Fruit fly (Drosophila melanogaster) Kc167 (cell line): Measurements from ENCODE around the gene Hpd.

Source experiments
- Myc ChIP-seq: fragments of >200 bp; optimal IDR thresholded peaks from 2 replicates; lab custom pipeline; 2017; ENCODE audit warnings: missing external identifiers
- Sin3A ChIP-seq: fragments of >200 bp; optimal IDR thresholded peaks from 2 replicates; lab custom pipeline; 2018; ENCODE audit warnings: missing external identifiers
- h ChIP-seq: fragments of >200 bp; optimal IDR thresholded peaks from 3 replicates; lab custom pipeline; 2018; ENCODE audit warnings: missing external identifiers
- insv ChIP-seq: fragments of >200 bp; optimal IDR thresholded peaks from 3 replicates; lab custom pipeline; 2018; ENCODE audit warnings: missing external identifiers
- psq ChIP-seq: fragments of >200 bp; optimal IDR thresholded peaks from 2 replicates; lab custom pipeline; 2017; ENCODE audit warnings: missing external identifiers
- ttk ChIP-seq: sonication (Bioruptor generic); optimal IDR thresholded peaks from 2 replicates; lab custom pipeline; 2017; ENCODE audit warnings: missing external identifiers

The Hpd gene

DNA sequence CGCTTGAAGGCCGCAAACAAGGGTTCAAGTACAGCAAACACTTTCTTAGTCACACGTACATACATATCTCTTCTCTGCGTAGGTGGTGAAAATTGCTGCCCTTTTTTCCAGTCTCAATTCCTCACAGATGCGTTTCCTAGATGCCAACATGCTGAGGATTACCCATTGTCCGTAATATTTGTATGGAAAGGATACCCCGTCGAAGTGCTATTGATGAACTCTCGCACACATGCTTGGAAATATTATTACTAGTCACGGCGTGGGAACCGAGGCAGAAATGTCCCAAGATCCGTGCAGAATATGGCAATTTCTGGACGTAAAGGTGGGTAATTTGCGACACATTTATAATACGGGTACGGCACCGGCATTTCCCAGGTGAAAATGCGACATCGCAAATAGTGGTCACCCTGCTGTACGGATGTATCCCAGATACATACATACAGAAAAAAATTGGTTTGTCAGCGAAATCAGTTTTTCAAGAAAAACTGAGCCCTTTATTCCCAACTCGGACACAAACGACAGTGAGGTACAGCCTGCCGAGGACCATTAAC is 34.3 kb downstream of the Hpd start:
- TF ChIP-seq insv, result no peak
- TF ChIP-seq Sin3A (lab: Kevin White, UChicago), result no peak
- TF ChIP-seq h (lab: Kevin White, UChicago), result no peak
- TF ChIP-seq ttk (lab: Kevin White, UChicago), result no peak
- no peak for TF ChIP-seq psq (lab: Kevin White, UChicago)
- TF ChIP-seq Myc (lab: Kevin White, UChicago), result no peak

DNA sequence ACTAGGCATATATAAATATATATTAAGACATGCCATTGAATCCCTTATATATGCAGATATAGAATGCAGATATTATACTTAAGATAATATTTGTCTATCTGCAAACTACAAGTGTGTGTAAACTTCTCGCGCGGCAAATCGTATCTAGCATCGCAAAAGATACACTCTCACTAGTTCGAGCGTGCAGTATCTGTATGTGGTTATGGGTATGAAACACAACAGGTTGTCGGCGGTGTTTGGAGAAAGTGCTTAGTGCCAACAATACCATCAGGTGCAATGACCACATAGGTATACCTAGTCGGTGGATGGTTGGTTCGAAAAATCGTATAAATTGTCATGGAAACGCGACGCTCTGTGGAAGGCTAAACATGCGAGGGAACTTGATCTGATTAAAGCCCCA is 35.2 kb downstream of the Hpd start:
- TF ChIP-seq h (lab: Kevin White, UChicago), result no peak
- no peak for TF ChIP-seq Myc (lab: Kevin White, UChicago)
- TF ChIP-seq psq (lab: Kevin White, UChicago), result no peak
- no peak for TF ChIP-seq Sin3A (lab: Kevin White, UChicago)

DNA sequence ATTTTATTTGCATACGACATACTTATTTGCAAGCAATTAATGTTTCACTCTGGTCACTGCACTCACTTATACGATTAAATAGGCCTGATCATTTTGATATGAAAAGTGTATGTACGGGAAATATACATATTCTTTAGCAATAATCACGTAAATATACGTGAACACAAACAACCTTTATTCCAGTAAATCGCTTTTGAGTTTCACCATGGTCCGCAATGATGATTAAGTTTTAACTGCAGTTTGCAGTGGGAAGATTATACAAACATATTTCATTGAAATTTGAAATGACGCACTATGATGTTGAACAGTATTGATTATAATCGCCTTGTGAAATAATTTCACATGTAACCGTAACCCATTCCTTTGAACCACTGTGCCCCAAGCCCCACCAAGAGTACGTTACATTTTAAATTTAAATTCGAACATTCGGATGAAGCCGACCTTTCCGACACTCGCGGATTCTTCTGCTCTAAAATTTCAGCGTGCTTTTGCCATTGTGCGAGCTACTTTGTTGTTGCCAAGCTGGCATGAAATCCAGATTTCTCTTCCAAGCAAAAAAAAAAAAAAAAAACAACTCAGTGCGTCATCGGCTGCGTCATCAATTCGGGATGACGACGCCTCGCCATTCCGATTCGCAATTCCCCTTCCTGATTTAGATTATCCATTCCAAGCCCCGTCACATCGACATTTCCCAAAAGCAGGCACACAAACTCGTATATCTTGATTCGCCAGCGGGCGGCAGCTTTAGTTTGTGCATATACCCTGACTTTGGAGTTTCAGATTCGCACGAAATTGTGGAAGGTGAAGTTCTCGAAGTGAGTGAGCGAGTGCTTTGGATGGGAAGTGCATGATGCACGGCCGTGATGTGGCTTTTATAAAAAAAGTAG is 35.9 kb downstream of the Hpd start:
- TF ChIP-seq psq (lab: Kevin White, UChicago) (peak; percentile 45), ttk (lab: Kevin White, UChicago) (no peak)

DNA sequence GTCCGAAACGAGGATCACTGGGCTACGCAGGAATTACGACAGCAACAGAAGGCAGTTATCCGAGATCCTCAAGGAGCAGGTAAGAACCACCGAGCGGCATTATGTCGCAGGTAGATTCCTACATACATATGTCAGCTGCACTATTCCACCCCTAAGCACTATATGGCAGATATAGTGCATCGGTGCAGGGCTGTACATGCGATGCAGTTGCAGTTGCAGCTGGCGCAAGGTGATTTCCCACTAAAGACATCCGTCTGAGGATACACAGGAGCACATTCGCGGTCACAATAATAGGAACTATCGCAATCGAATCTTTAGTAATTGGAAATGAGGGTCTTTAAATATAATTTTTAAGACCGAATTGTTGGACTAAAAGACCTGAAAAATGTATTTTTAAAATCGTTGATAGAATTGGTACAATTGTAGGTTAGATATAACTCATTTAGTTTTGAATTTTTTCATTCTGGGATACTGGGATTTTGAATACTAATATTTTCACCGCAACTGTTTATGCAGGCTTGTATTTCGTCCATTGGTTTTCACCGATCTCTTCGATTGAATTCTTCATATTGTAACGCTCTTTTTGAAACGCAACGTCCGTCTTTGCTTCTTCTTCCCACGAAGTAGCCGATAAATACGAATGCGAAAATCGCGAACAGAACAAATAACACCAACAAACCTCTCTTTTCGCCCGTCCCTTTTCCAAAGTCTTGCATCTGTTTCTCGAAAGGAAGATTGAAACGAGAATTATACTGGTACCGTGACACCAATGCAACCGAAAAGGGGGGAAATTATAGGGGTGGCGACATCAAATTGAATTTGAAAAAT is 36.8 kb downstream of the Hpd start:
- TF ChIP-seq Sin3A (lab: Kevin White, UChicago) (no peak), h (lab: Kevin White, UChicago) (no peak), psq (lab: Kevin White, UChicago) (peak; percentile 83)

DNA sequence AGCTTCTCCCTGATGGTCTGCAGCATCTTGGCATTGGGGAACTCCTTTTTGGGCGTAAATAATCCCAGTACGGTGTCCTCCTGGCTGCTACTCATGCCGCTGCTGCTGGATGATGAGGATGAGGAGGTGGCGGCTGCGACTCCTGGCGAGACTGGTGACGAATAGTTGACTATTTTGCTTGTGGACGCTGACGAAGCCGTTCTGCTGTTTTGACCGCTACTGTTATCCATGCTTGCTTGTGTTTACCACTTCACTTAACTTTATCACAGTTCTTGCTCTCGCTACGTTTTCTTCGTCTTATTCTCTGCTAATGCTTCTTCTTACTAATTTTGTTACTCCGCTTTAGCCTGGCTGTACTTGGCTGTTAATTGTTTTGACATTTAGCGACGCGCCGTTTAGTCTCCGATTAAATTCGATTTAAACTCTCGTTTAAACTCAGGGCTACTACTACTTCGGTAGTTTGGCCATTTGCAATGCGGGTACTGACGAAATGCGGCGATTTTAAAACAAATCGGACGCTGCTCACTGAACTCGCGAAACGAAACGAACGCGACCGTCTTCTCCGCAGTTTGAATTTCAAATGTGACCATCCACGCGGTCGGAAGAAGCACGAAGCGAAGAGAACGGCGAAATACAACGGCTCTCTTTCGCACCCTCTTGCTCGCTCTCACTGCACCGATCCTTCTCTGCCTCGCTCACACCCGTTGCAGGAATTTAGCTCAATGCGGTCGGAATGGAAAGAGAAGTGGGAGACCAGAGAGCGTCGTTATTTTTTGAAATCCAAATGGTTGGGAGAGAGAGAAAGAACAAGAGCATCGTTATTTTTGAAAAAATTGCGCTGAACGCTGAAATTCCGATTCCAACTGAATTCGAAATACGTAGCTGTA is 38.4 kb downstream of the Hpd start, which contains the start of gene trbl:
trbl (minus strand) TSS at position 584 of the 887 bp plus-strand sequence.
- TF ChIP-seq insv (peak; percentile 92), psq (lab: Kevin White, UChicago) (peak; percentile 89), ttk (lab: Kevin White, UChicago) (no peak)

DNA sequence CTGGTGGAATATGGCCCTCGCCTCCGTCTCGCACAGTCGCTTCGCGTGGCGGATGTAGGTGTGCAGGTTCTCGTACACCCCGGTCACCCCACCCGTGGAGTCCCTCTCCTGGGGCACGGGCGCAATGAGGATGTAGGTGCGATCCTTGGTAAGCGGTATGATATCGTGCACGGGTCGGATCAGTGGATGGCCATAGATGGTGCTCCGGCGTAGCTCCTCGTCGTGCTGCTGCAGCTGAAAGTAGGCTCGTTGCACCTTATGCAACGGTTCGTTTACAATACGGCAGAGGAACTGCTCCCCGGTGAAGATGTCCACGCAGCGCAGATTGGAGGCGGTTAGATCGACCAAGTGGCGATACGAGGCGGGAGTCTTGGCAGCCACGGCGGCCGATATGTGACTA is 39.2 kb downstream of the Hpd start:
- peak; percentile 98 for TF ChIP-seq ttk (lab: Kevin White, UChicago)
- no peak for TF ChIP-seq insv

DNA sequence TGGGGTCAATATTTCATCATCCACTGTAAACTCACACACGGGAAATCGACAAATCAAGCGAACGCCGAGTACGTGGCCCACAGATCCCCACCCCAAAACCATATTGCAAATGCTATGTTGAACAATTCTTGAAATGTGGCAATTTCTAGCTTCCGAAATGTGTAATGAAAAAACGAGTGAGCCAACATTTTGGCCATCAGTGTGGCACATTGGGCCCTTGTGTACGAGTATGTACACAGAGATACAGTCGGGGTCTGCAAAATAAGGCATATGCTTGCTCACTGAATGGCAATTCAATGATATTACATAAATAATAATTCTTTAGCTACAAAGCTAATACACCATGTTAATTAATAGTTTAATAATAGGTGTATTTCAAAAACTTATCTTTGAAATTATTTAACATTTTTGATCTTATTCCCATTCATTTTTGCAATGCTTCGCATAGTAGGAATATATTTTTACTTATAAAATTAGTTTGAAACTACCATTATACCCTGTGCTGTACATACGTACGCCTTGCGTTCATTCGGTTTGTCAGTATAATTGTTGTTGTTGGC is 40.0 kb downstream of the Hpd start:
- TF ChIP-seq ttk (lab: Kevin White, UChicago), result no peak
- TF ChIP-seq Sin3A (lab: Kevin White, UChicago), result no peak
- TF ChIP-seq Myc (lab: Kevin White, UChicago), result no peak
- TF ChIP-seq h (lab: Kevin White, UChicago), result no peak
- TF ChIP-seq insv, result no peak
- TF ChIP-seq psq (lab: Kevin White, UChicago), result no peak

DNA sequence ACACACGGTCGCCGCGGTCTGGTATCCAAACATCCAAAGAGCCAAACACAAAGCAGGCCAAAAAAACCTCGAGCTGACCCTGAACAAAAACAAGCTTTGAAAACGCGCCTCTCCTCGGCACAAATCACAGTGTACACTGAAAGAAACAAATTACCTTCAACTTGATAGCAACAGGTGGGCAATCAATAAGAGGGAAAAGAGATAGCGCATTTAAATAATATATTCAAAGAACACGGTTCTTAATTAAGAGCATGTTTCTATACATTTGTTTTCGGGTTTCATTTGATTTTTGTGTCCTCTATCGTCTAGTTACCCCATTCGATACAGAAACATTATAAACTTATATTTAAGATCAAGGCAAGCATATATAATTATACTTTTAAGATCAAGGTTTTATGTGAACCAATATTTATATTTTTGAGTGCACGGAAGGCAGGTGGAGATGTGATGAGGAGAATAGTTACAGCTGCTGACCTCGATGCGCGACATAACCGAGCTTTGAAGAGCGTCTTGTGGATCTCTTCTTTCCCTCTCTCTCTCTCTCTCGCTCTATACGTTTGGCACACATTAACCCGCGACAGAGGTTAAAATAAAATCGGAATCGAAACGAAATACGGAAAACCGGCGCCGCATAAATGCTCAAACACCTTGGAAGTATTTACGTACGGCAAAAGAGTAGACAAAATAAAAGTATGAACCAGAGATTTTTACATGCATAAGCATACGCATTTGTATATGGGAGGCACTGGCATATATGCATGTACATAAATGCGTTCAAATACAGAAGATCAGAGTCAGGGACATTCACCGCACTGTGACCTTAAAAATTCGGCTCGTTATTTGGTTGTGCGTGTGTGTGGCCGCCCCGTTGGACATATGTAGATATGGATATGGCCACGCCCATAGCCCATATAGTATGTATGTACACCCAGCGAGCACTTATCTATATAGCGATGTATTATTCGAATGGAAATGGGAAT is 41.1 kb downstream of the Hpd start:
- TF ChIP-seq Sin3A (lab: Kevin White, UChicago) (no peak), Myc (lab: Kevin White, UChicago) (no peak), ttk (lab: Kevin White, UChicago) (no peak), h (lab: Kevin White, UChicago) (no peak), psq (lab: Kevin White, UChicago) (no peak), insv (no peak)

DNA sequence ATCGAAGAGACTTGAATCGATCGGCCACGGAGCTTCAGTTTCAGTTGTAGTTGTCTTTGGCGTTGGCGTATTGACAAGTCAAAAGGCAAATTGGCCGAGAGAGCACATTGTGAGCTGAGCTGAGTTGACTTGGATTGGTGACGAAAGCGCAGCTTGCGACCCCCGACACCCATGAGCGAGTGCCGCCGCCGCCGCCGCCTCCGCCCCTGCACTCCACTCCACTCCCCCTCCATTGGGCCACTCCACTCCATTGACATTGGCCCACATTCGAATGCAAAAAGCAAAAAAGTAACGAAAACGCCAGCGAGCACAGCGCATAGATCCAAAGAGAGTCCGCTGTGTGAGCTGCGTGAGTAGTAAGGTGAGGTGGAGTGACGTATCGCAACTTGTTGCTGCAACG is 41.9 kb downstream of the Hpd start:
- TF ChIP-seq Sin3A (lab: Kevin White, UChicago) (no peak), h (lab: Kevin White, UChicago) (no peak), insv (no peak), Myc (lab: Kevin White, UChicago) (no peak), psq (lab: Kevin White, UChicago) (no peak)

DNA sequence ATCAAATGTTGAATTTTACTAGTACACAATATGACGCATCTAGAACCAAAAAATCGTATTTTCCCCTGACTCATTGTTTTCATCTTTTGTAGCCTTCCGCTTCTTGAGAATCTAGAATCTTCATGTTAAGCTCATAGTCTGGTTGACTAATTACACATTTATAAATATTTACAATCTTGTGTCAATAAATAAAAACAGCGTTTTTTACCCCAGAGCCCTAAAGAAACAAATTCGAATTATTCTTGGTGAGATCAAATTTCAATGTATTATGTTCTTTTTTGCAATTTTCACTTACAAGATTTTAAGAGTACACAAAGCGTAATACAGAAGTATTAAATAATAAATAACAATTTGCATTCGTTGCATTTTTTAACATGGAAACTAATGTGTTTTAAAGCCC is 43.6 kb downstream of the Hpd start:
- no peak for TF ChIP-seq insv
- no peak for TF ChIP-seq Myc (lab: Kevin White, UChicago)
- TF ChIP-seq psq (lab: Kevin White, UChicago), result no peak
- no peak for TF ChIP-seq ttk (lab: Kevin White, UChicago)
- TF ChIP-seq Sin3A (lab: Kevin White, UChicago), result no peak
